Worm (Caenorhabditis elegans): Measurements from ENCODE around the gene M01H9.3.
A peak's percentile ranks its signal among the peaks of the same experiment; 100 is the strongest.

ce11 chrIV:4445711-4446290, 31.1 kb downstream of the M01H9.3 start, which contains the start of the genes wapl-1 and htz-1:
- TF ChIP-seq W03F9.2 (tag; optimal IDR thresholded peaks at IDR 0.05) (peak; percentile 96), him-1 (tag; optimal IDR thresholded peaks at IDR 0.05) (peak; percentile 43), dao-5 (tag; optimal IDR thresholded peaks at IDR 0.05) (no peak)

Measured in whole organism, L4/young adult.